Worm (Caenorhabditis elegans) whole organism, L3 larva: ENCODE results near the gene Y75B8A.7.

Experiments used
- ZK546.5 ChIP-seq: sonication (generic microtip); optimal IDR thresholded peaks from 2 replicates; lab custom pipeline; 2017; ENCODE audit warnings: missing biosample characterization, missing genetic modification characterization
- aly-2 ChIP-seq: fragments of 150-350 bp; optimal IDR thresholded peaks from 2 replicates; lab custom pipeline; 2014; ENCODE audit warnings: missing biosample characterization, missing genetic modification characterization
- ama-1 ChIP-seq: fragments of 150-350 bp; optimal IDR thresholded peaks from 2 replicates; lab custom pipeline; 2018
- ceh-28 ChIP-seq: fragments of 150-350 bp; optimal IDR thresholded peaks from 2 replicates; lab custom pipeline; 2014; ENCODE audit warnings: missing biosample characterization, missing genetic modification reagents, missing genetic modification characterization
- ceh-9 ChIP-seq: sonication (generic microtip); optimal IDR thresholded peaks from 2 replicates; lab custom pipeline; 2018; ENCODE audit warnings: missing biosample characterization, missing genetic modification characterization
- egl-27 ChIP-seq: sonication (generic microtip); optimal IDR thresholded peaks from 4 replicates; lab custom pipeline; 2017; ENCODE audit warnings: missing biosample characterization, missing genetic modification reagents, missing genetic modification characterization
- egl-5 ChIP-seq: fragments of 150-350 bp; optimal IDR thresholded peaks from 2 replicates; lab custom pipeline; 2017; ENCODE audit warnings: missing biosample characterization, missing genetic modification reagents, missing genetic modification characterization, inconsistent platforms
- elt-1 ChIP-seq: fragments of 150-350 bp; optimal IDR thresholded peaks from 2 replicates; lab custom pipeline; 2014; ENCODE audit warnings: missing biosample characterization, missing genetic modification characterization
- elt-2 ChIP-seq: sonication (generic microtip); optimal IDR thresholded peaks from 2 replicates; lab custom pipeline; 2016; ENCODE audit warnings: missing genetic modification reagents, mild to moderate bottlenecking, missing genetic modification characterization, missing compliant biosample characterization
- elt-3 ChIP-seq, 3 experiments: fragments of 150-350 bp in 1 of 3; sonication (generic microtip) in 2 of 3; optimal IDR thresholded peaks; 2 replicates in 2 of 3; 4 replicates in 1 of 3; lab custom pipeline; 2014 to 2017; ENCODE audit warnings: missing biosample characterization in 3 of 3, missing genetic modification characterization in 3 of 3
- eor-1 ChIP-seq, 2 experiments: fragments of 150-350 bp; optimal IDR thresholded peaks; 2 replicates each; lab custom pipeline; 2014 to 2018; ENCODE audit warnings: missing biosample characterization in 2 of 2, missing genetic modification characterization in 2 of 2
- fkh-10 ChIP-seq: sonication (generic microtip); optimal IDR thresholded peaks from 2 replicates; lab custom pipeline; 2017; ENCODE audit warnings: missing biosample characterization, missing genetic modification reagents, missing genetic modification characterization
- fkh-2 ChIP-seq: fragments of 150-350 bp; optimal IDR thresholded peaks from 2 replicates; lab custom pipeline; 2014; ENCODE audit warnings: missing biosample characterization, missing genetic modification reagents, missing genetic modification characterization
- fos-1 ChIP-seq: fragments of 150-350 bp; optimal IDR thresholded peaks from 2 replicates; lab custom pipeline; 2014; ENCODE audit warnings: missing biosample characterization, missing genetic modification characterization
- hmg-11 ChIP-seq: sonication (generic microtip); optimal IDR thresholded peaks from 2 replicates; lab custom pipeline; 2016; ENCODE audit warnings: missing genetic modification characterization, missing compliant biosample characterization
- jun-1 ChIP-seq: fragments of 150-350 bp; optimal IDR thresholded peaks from 2 replicates; lab custom pipeline; 2014; ENCODE audit warnings: missing biosample characterization, missing genetic modification reagents, missing genetic modification characterization
- lin-39 ChIP-seq: fragments of 150-350 bp; optimal IDR thresholded peaks from 2 replicates; lab custom pipeline; 2018; ENCODE audit warnings: missing biosample characterization, missing genetic modification reagents, missing genetic modification characterization
- lsy-12 ChIP-seq: sonication (generic microtip); optimal IDR thresholded peaks from 2 replicates; lab custom pipeline; 2016; ENCODE audit warnings: mild to moderate bottlenecking, missing genetic modification characterization, missing compliant biosample characterization
- mdl-1 ChIP-seq: fragments of 150-350 bp; optimal IDR thresholded peaks from 2 replicates; lab custom pipeline; 2014; ENCODE audit warnings: missing biosample characterization, missing genetic modification characterization
- nfya-1 ChIP-seq: sonication (generic microtip); optimal IDR thresholded peaks from 2 replicates; lab custom pipeline; 2017; ENCODE audit warnings: missing genetic modification characterization, mild to moderate bottlenecking, missing compliant biosample characterization, antibody characterized with exemption, moderate library complexity; ENCODE audit not compliant: insufficient read depth
- nhr-11 ChIP-seq: fragments of 150-350 bp; optimal IDR thresholded peaks from 2 replicates; lab custom pipeline; 2014; ENCODE audit warnings: missing biosample characterization, missing genetic modification characterization
- nhr-23 ChIP-seq: fragments of 150-350 bp; optimal IDR thresholded peaks from 2 replicates; lab custom pipeline; 2014; ENCODE audit warnings: missing biosample characterization, missing genetic modification reagents, missing genetic modification characterization
- nhr-237 ChIP-seq: fragments of 150-350 bp; optimal IDR thresholded peaks from 2 replicates; lab custom pipeline; 2014; ENCODE audit warnings: missing biosample characterization, missing genetic modification characterization
- nhr-28 ChIP-seq: fragments of 150-350 bp; optimal IDR thresholded peaks from 2 replicates; lab custom pipeline; 2014; ENCODE audit warnings: missing biosample characterization, missing genetic modification characterization
- nhr-43 ChIP-seq: sonication (generic microtip); optimal IDR thresholded peaks from 2 replicates; lab custom pipeline; 2016; ENCODE audit warnings: mild to moderate bottlenecking, missing genetic modification characterization, missing compliant biosample characterization; ENCODE audit not compliant: poor library complexity, severe bottlenecking
- nhr-67 ChIP-seq: fragments of 150-350 bp; optimal IDR thresholded peaks from 2 replicates; lab custom pipeline; 2014; ENCODE audit warnings: missing biosample characterization, missing genetic modification characterization
- nhr-77 ChIP-seq: fragments of 150-350 bp; optimal IDR thresholded peaks from 2 replicates; lab custom pipeline; 2014; ENCODE audit warnings: missing biosample characterization, missing genetic modification characterization
- pha-4 ChIP-seq: fragments of 150-350 bp; optimal IDR thresholded peaks from 2 replicates; lab custom pipeline; 2014; ENCODE audit warnings: missing biosample characterization, missing genetic modification reagents, missing genetic modification characterization
- sea-2 ChIP-seq: fragments of 150-350 bp; sonication (generic microtip); optimal IDR thresholded peaks from 4 replicates; lab custom pipeline; 2014; ENCODE audit warnings: missing biosample characterization, missing genetic modification reagents, missing genetic modification characterization
- skn-1 ChIP-seq: fragments of 150-350 bp; optimal IDR thresholded peaks from 2 replicates; lab custom pipeline; 2014; ENCODE audit warnings: missing biosample characterization, missing genetic modification characterization
- snpc-4 ChIP-seq: fragments of 150-350 bp; optimal IDR thresholded peaks from 2 replicates; lab custom pipeline; 2014; ENCODE audit warnings: missing biosample characterization, missing genetic modification characterization
- unc-62 ChIP-seq: fragments of 150-350 bp; sonication (generic microtip); optimal IDR thresholded peaks from 4 replicates; lab custom pipeline; 2014; ENCODE audit warnings: missing biosample characterization, missing genetic modification reagents, missing genetic modification characterization
- zag-1 ChIP-seq: fragments of 150-350 bp; optimal IDR thresholded peaks from 2 replicates; lab custom pipeline; 2014; ENCODE audit warnings: missing biosample characterization, missing genetic modification characterization
- ztf-11 ChIP-seq: fragments of 150-350 bp; optimal IDR thresholded peaks from 2 replicates; lab custom pipeline; 2014; ENCODE audit warnings: missing biosample characterization, missing genetic modification characterization
- ztf-4 ChIP-seq: fragments of 150-350 bp; optimal IDR thresholded peaks from 2 replicates; lab custom pipeline; 2014; ENCODE audit warnings: missing biosample characterization, missing genetic modification characterization

The Y75B8A.7 gene

DNA sequence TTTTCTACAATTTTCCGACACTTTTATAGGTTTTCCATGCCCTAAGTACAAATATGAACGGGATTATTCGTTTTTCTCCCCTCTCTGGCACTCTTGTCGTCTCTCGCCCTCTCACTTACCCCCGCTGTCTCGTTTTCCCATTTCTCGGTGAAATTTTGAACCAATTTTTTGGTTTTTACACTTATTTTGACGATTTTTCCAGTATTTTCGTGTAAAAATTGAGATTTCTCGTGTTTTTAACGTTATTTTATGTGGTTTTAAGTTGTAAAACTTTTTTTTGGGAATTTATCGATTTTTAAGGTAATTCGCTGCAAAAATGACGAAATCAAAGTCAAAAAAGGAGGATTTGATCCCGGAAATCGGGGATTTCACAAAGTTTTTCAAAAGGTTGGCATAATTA lies at the start of gene Y75B8A.7:
Y75B8A.7 (plus strand) TSS at position 301 of the 400 bp plus-strand sequence.
- TF ChIP-seq fos-1, result no peak
- peak; percentile 8 for TF ChIP-seq hmg-11 (tag; lab: Kevin White, UChicago)
- TF ChIP-seq ceh-28, result peak; percentile 12
- TF ChIP-seq, all 47 proteins: peak for 2

ce11 chrIII:12107441-12107840 lies 45.3 kb upstream of the Y75B8A.7 start, which contains the start of the genes cest-12 and lonp-2:
Gene cest-12 (minus strand): TSS chrIII:12107541.
Gene lonp-2 (plus strand): TSS chrIII:12107774.
- peak; percentile 19 for TF ChIP-seq elt-2 (tag; lab: Kevin White, UChicago)
- TF ChIP-seq egl-27, result no peak

DNA sequence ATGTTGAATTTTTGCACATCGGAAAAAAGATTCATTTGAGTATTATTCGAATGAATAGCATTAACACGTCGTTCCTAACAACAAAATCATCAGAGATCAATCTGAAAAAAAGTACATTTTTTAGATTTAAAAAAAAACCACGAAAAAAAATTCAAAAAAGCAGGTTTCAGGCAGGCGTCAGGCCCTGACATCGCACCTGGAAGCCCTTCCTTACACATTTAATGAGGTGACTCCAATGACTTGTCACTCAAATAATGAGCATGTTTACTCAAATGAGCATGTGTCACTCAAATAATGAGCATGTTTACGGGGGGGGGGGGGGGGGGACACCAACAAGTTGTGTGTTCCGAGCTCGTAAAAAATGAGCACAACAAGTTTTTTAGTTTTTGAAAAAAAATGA lies 34.3 kb upstream of the Y75B8A.7 start, which contains the start of gene lron-12:
lron-12 (minus strand) TSS at position 101 of the 400 bp plus-strand sequence.
- TF ChIP-seq nhr-11 (tag; lab: Kevin White, UChicago), result no peak
- no peak for TF ChIP-seq aly-2 (tag; lab: Kevin White, UChicago)
- TF ChIP-seq ztf-4 (tag; lab: Kevin White, UChicago), result no peak
- TF ChIP-seq zag-1 (tag; lab: Kevin White, UChicago), result no peak
- TF ChIP-seq nhr-23 (tag; lab: Kevin White, UChicago), result no peak
- TF ChIP-seq nhr-67 (tag; lab: Kevin White, UChicago), result no peak
- no peak for TF ChIP-seq egl-5 (tag; lab: Kevin White, UChicago)
- TF ChIP-seq elt-1, result no peak
- TF ChIP-seq ztf-11 (tag; lab: Kevin White, UChicago), result no peak
- TF ChIP-seq fos-1, result no peak
- TF ChIP-seq lin-39 (tag; lab: Kevin White, UChicago), result no peak
- no peak for TF ChIP-seq pha-4 (tag; lab: Kevin White, UChicago)
- TF ChIP-seq ceh-9 (tag; lab: Kevin White, UChicago), result no peak
- TF ChIP-seq fkh-10 (GFP tag; lab: Kevin White, UChicago), result no peak
- TF ChIP-seq jun-1 (tag; lab: Kevin White, UChicago), result no peak

DNA sequence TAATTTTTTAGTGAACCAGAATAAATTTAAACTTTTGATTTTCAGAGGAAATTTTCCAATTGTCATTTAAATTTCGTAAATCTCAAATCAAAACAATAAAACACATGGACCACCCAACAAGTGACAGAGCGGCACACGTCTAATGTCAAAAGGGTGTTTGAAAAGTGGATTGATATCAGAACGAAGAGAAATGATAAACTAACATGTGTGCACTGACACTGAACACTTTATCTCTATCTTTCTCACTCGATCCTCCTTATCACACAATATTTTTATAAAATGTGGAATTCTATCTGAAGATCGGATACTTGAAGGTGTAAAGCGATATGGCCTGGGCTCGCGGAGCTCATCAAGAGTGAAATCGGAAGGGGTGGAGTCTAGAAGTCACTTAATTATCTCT lies 33.1 kb upstream of the Y75B8A.7 start:
- TF ChIP-seq mdl-1 (tag; lab: Kevin White, UChicago) (no peak), elt-3 (tag; optimal IDR thresholded peaks at IDR 0.05; lab: Kevin White, UChicago) (no peak), pha-4 (tag; lab: Kevin White, UChicago) (no peak), ztf-11 (tag; lab: Kevin White, UChicago) (no peak), ceh-28 (no peak), zag-1 (tag; lab: Kevin White, UChicago) (no peak), ZK546.5 (tag; lab: Kevin White, UChicago) (no peak), nhr-28 (no peak), fkh-10 (GFP tag; lab: Kevin White, UChicago) (no peak)

DNA sequence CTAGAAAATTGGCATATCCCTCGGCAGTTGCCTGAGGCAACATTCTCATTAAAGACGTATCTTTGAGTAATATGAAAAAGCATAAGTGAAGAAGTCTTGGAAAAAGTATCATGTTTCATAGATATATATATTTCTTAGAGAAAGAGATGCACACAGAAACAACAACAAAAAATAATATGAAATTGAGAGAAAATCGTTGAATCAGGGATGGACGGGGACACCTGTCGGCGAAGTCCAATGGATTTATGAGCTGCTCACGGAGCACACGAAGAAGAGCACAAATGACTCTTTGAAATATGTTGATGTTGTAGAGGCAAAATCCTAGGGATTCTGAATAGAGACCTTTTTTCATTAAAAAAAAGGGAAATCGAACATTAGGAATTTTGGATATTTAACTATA lies 31.5 kb upstream of the Y75B8A.7 start:
- TF ChIP-seq skn-1 (tag; lab: Kevin White, UChicago) (no peak), aly-2 (tag; lab: Kevin White, UChicago) (no peak), nhr-237 (tag; lab: Kevin White, UChicago) (no peak), nfya-1 (tag; lab: Kevin White, UChicago) (no peak), unc-62 (GFP tag; lab: Kevin White, UChicago) (no peak), mdl-1 (tag; lab: Kevin White, UChicago) (no peak), fkh-2 (no peak), nhr-43 (tag; lab: Kevin White, UChicago) (no peak), zag-1 (tag; lab: Kevin White, UChicago) (no peak), nhr-77 (tag; lab: Kevin White, UChicago) (no peak), hmg-11 (tag; lab: Kevin White, UChicago) (no peak), elt-3 (tag; optimal IDR thresholded peaks at IDR 0.05; lab: Kevin White, UChicago) (no peak), egl-5 (tag; lab: Kevin White, UChicago) (no peak), snpc-4 (tag; lab: Kevin White, UChicago) (no peak), ama-1 (lab: Kevin White, UChicago) (no peak), sea-2 (GFP tag; lab: Kevin White, UChicago) (no peak), eor-1 (tag; optimal IDR thresholded peaks at IDR 0.05; lab: Kevin White, UChicago) (no peak), lsy-12 (tag; lab: Kevin White, UChicago) (no peak)
